Worm (Caenorhabditis elegans) whole organism, young adult: ENCODE measurements around the gene ngn-1.

Source experiments
- B0035.1 ChIP-seq: sonication (generic microtip); optimal IDR thresholded peaks from 2 replicates; lab custom pipeline; 2016; ENCODE audit warnings: missing genetic modification characterization, mild to moderate bottlenecking, missing compliant biosample characterization, missing genotype, missing genetic modification reagents
- C17E4.6 ChIP-seq: fragments of 200-800 bp; sonication (Bioruptor generic); IDR thresholded peaks from 2 replicates; pipeline ENCODE4 v1.3.6; 2022; ENCODE audit warnings: missing genetic modification reagents, missing genetic modification characterization, missing compliant biosample characterization
- F52B5.7 ChIP-seq: sonication (generic microtip); optimal IDR thresholded peaks from 2 replicates; lab custom pipeline; 2016; ENCODE audit warnings: mild to moderate bottlenecking, missing genetic modification characterization, missing compliant biosample characterization
- F55B11.4 ChIP-seq: sonication (generic microtip); optimal IDR thresholded peaks from 2 replicates; lab custom pipeline; 2016; ENCODE audit warnings: missing compliant biosample characterization, missing genetic modification characterization, borderline replicate concordance; ENCODE audit not compliant: insufficient read depth
- F57C9.4 ChIP-seq: sonication (generic microtip); optimal IDR thresholded peaks from 2 replicates; lab custom pipeline; 2017; ENCODE audit warnings: mild to moderate bottlenecking, missing genetic modification characterization, missing compliant biosample characterization
- T07F8.4 ChIP-seq: sonication (generic microtip); optimal IDR thresholded peaks from 2 replicates; lab custom pipeline; 2016; ENCODE audit warnings: mild to moderate bottlenecking, missing genetic modification characterization, moderate library complexity, missing compliant biosample characterization
- T26A5.8 ChIP-seq: sonication (generic microtip); optimal IDR thresholded peaks from 2 replicates; lab custom pipeline; 2016; ENCODE audit warnings: missing genetic modification characterization, missing compliant biosample characterization
- Y56A3A.18 ChIP-seq: fragments of 200-800 bp; sonication (Bioruptor generic); IDR thresholded peaks from 2 replicates; pipeline ENCODE4 v1.3.6; 2022; ENCODE audit warnings: missing genetic modification reagents, missing genetic modification characterization, missing compliant biosample characterization
- ZK185.1 ChIP-seq: sonication (generic microtip); optimal IDR thresholded peaks from 2 replicates; lab custom pipeline; 2016; ENCODE audit warnings: mild to moderate bottlenecking, missing genetic modification characterization, missing compliant biosample characterization; ENCODE audit not compliant: poor library complexity, severe bottlenecking
- aptf-3 ChIP-seq: fragments of 200-800 bp; sonication (Bioruptor generic); IDR thresholded peaks from 2 replicates; pipeline ENCODE4 v1.3.6; 2022; ENCODE audit warnings: missing genetic modification characterization, missing compliant biosample characterization
- atf-7 ChIP-seq: sonication (generic microtip); optimal IDR thresholded peaks from 2 replicates; lab custom pipeline; 2017; ENCODE audit warnings: mild to moderate bottlenecking, missing genetic modification characterization, missing compliant biosample characterization
- attf-6 ChIP-seq: fragments of 200-800 bp; sonication (Bioruptor generic); IDR thresholded peaks from 2 replicates; pipeline ENCODE4 v1.3.6; 2022; ENCODE audit warnings: missing genetic modification reagents, missing genetic modification characterization, missing compliant biosample characterization
- cebp-2 ChIP-seq: fragments of 200-800 bp; sonication (Bioruptor generic); IDR thresholded peaks from 2 replicates; pipeline ENCODE4 v1.3.6; 2022; ENCODE audit warnings: missing genetic modification characterization, missing compliant biosample characterization
- ceh-40 ChIP-seq: fragments of 200-800 bp; sonication (Bioruptor generic); IDR thresholded peaks from 2 replicates; pipeline ENCODE4 v1.3.6; 2022; ENCODE audit warnings: missing genetic modification characterization, missing compliant biosample characterization
- chd-7 ChIP-seq: sonication (generic microtip); optimal IDR thresholded peaks from 2 replicates; lab custom pipeline; 2016; ENCODE audit warnings: mild to moderate bottlenecking, missing genetic modification characterization, moderate library complexity, missing compliant biosample characterization
- die-1 ChIP-seq: sonication (generic microtip); optimal IDR thresholded peaks from 2 replicates; lab custom pipeline; 2016; ENCODE audit warnings: missing genotype, mild to moderate bottlenecking, missing genetic modification characterization, missing compliant biosample characterization
- dpl-1 ChIP-seq: fragments of 150-350 bp; optimal IDR thresholded peaks from 2 replicates; lab custom pipeline; 2014; ENCODE audit warnings: missing biosample characterization, missing genetic modification reagents, missing genetic modification characterization
- egl-18 ChIP-seq: fragments of 200-800 bp; sonication (Bioruptor generic); IDR thresholded peaks from 2 replicates; pipeline ENCODE4 v1.3.6; 2022; ENCODE audit warnings: missing genetic modification reagents, missing genetic modification characterization, missing compliant biosample characterization
- egl-44 ChIP-seq: fragments of 200-800 bp; sonication (Bioruptor generic); IDR thresholded peaks from 2 replicates; pipeline ENCODE4 v1.3.6; 2022; ENCODE audit warnings: missing genetic modification reagents, missing genetic modification characterization, missing compliant biosample characterization
- gei-17 ChIP-seq: fragments of 200-800 bp; sonication (Bioruptor generic); optimal IDR thresholded peaks from 2 replicates; lab custom pipeline; 2018; ENCODE audit warnings: mild to moderate bottlenecking, missing genetic modification characterization, missing compliant biosample characterization
- him-1 ChIP-seq: sonication (generic microtip); optimal IDR thresholded peaks from 2 replicates; lab custom pipeline; 2016; ENCODE audit warnings: missing genotype, missing genetic modification reagents, missing genetic modification characterization, missing compliant biosample characterization
- hlh-26 ChIP-seq: fragments of 200-800 bp; sonication (Bioruptor generic); conservative IDR thresholded peaks from 2 replicates; pipeline ENCODE4 v1.3.6; 2022; ENCODE audit warnings: missing genetic modification reagents, missing genetic modification characterization, missing compliant biosample characterization
- hsf-1 ChIP-seq: fragments of 200-800 bp; sonication (Bioruptor generic); IDR thresholded peaks from 2 replicates; pipeline ENCODE4 v1.3.6; 2022; ENCODE audit warnings: missing genetic modification reagents, missing genetic modification characterization, missing compliant biosample characterization
- let-607 ChIP-seq, 2 experiments: fragments of 200-800 bp in 1 of 2; sonication (Bioruptor generic) in 1 of 2; sonication (generic microtip) in 1 of 2; optimal IDR thresholded peaks; 2 replicates each; lab custom pipeline; 2016 to 2018; ENCODE audit warnings: mild to moderate bottlenecking in 2 of 2, missing compliant biosample characterization in 2 of 2, missing genetic modification characterization in 2 of 2, moderate library complexity in 2 of 2, missing genotype in 1 of 2
- lin-40 ChIP-seq: sonication (generic microtip); optimal IDR thresholded peaks from 2 replicates; lab custom pipeline; 2016; ENCODE audit warnings: missing genetic modification characterization, mild to moderate bottlenecking, missing compliant biosample characterization, missing genotype, missing genetic modification reagents
- lsy-27 ChIP-seq: sonication (generic microtip); optimal IDR thresholded peaks from 2 replicates; lab custom pipeline; 2017; ENCODE audit warnings: missing genetic modification characterization, mild to moderate bottlenecking, missing compliant biosample characterization, antibody characterized with exemption, missing genotype, borderline replicate concordance; ENCODE audit not compliant: insufficient read depth
- madf-8 ChIP-seq: fragments of 200-800 bp; sonication (Bioruptor generic); conservative IDR thresholded peaks from 2 replicates; pipeline ENCODE4 v1.3.6; 2022; ENCODE audit warnings: missing genetic modification reagents, missing genetic modification characterization, missing compliant biosample characterization
- mel-28 ChIP-seq: sonication (generic microtip); optimal IDR thresholded peaks from 2 replicates; lab custom pipeline; 2016; ENCODE audit warnings: borderline replicate concordance, mild to moderate bottlenecking, missing genetic modification characterization, missing compliant biosample characterization
- nfyb-1 ChIP-seq: fragments of 200-800 bp; sonication (Bioruptor generic); IDR thresholded peaks from 2 replicates; pipeline ENCODE4 v1.3.6; 2022; ENCODE audit warnings: missing genetic modification reagents, missing genetic modification characterization, missing compliant biosample characterization
- nhr-80 ChIP-seq: sonication (generic microtip); optimal IDR thresholded peaks from 2 replicates; lab custom pipeline; 2016; ENCODE audit warnings: missing genetic modification characterization, missing compliant biosample characterization
- nhr-90 ChIP-seq: sonication (generic microtip); optimal IDR thresholded peaks from 2 replicates; lab custom pipeline; 2016; ENCODE audit warnings: missing genotype, mild to moderate bottlenecking, missing genetic modification characterization, missing compliant biosample characterization
- rcor-1 ChIP-seq: fragments of 200-800 bp; sonication (Bioruptor generic); IDR thresholded peaks from 2 replicates; pipeline ENCODE4 v1.3.6; 2022; ENCODE audit warnings: missing genetic modification reagents, missing genetic modification characterization, missing compliant biosample characterization
- rpc-1 ChIP-seq, 2 experiments: fragments of 150-350 bp in 1 of 2; sonication (generic microtip) in 1 of 2; optimal IDR thresholded peaks; 2 replicates each; lab custom pipeline; 2014 to 2018; ENCODE audit warnings: missing biosample characterization in 1 of 2, missing genetic modification characterization in 1 of 2, missing genetic modification reagents in 1 of 2, missing genotype in 1 of 2
- snpc-1.1 ChIP-seq: sonication (generic microtip); optimal IDR thresholded peaks from 2 replicates; lab custom pipeline; 2017; ENCODE audit warnings: missing genetic modification characterization, mild to moderate bottlenecking, missing compliant biosample characterization, antibody characterized with exemption, moderate library complexity, missing genotype, missing genetic modification reagents; ENCODE audit not compliant: insufficient read depth
- snpc-3.4 ChIP-seq: sonication (generic microtip); optimal IDR thresholded peaks from 2 replicates; lab custom pipeline; 2017; ENCODE audit warnings: missing genetic modification characterization, mild to moderate bottlenecking, missing compliant biosample characterization, antibody characterized with exemption, moderate library complexity, missing genotype, missing genetic modification reagents
- somi-1 ChIP-seq: fragments of 200-800 bp; sonication (Bioruptor generic); optimal IDR thresholded peaks from 2 replicates; lab custom pipeline; 2018; ENCODE audit warnings: mild to moderate bottlenecking, missing genetic modification characterization, missing compliant biosample characterization
- tbx-9 ChIP-seq: sonication (generic microtip); optimal IDR thresholded peaks from 2 replicates; lab custom pipeline; 2016; ENCODE audit warnings: borderline replicate concordance, missing genetic modification characterization, inconsistent platforms, missing compliant biosample characterization
- tlf-1 ChIP-seq: fragments of 200-800 bp; sonication (Bioruptor generic); optimal IDR thresholded peaks from 2 replicates; lab custom pipeline; 2018; ENCODE audit warnings: mild to moderate bottlenecking, missing genetic modification characterization, missing compliant biosample characterization
- unc-130 ChIP-seq: sonication (generic microtip); optimal IDR thresholded peaks from 2 replicates; lab custom pipeline; 2016; ENCODE audit warnings: missing genetic modification reagents, missing genetic modification characterization, missing compliant biosample characterization
- unc-62 ChIP-seq: fragments of 150-350 bp; optimal IDR thresholded peaks from 2 replicates; lab custom pipeline; 2014; ENCODE audit warnings: missing biosample characterization, missing genetic modification reagents, missing genetic modification characterization
- ztf-25 ChIP-seq: fragments of 200-800 bp; sonication (Bioruptor generic); IDR thresholded peaks from 2 replicates; pipeline ENCODE4 v1.3.6; 2022; ENCODE audit warnings: missing genetic modification reagents, missing genetic modification characterization, missing compliant biosample characterization
- ztf-26 ChIP-seq: sonication (generic microtip); optimal IDR thresholded peaks from 2 replicates; lab custom pipeline; 2017; ENCODE audit warnings: missing genetic modification characterization, missing compliant biosample characterization
- ztf-6 ChIP-seq: fragments of 200-800 bp; sonication (Bioruptor generic); IDR thresholded peaks from 2 replicates; pipeline ENCODE4 v1.3.6; 2022; ENCODE audit warnings: missing genetic modification reagents, missing genetic modification characterization, missing compliant biosample characterization

Gene ngn-1

DNA sequence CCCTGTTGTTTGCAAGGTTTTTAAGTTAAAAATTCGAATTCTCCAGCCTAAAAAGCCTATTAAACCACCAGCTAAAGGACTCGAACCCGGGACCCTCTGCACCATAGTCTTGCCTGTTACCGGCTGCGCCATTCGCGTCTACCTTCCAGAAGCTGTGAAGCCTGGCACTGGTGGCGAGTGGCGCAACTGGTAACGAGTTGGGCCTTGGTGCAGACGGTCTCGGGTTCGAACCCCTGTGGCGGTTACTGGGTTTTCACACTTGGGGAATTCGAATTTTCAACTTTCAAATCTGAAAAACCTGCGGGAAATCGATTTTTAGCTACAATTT lies 25.2 kb downstream of the ngn-1 start (continued):
- TF ChIP-seq nhr-80 (tag; lab: Kevin White, UChicago), result no peak
- 0 out of 2 replicates have a peak, but pooled peaks have one; percentile 8 for TF ChIP-seq madf-8 (GFP tag; lab: Robert Waterston, UW)

DNA sequence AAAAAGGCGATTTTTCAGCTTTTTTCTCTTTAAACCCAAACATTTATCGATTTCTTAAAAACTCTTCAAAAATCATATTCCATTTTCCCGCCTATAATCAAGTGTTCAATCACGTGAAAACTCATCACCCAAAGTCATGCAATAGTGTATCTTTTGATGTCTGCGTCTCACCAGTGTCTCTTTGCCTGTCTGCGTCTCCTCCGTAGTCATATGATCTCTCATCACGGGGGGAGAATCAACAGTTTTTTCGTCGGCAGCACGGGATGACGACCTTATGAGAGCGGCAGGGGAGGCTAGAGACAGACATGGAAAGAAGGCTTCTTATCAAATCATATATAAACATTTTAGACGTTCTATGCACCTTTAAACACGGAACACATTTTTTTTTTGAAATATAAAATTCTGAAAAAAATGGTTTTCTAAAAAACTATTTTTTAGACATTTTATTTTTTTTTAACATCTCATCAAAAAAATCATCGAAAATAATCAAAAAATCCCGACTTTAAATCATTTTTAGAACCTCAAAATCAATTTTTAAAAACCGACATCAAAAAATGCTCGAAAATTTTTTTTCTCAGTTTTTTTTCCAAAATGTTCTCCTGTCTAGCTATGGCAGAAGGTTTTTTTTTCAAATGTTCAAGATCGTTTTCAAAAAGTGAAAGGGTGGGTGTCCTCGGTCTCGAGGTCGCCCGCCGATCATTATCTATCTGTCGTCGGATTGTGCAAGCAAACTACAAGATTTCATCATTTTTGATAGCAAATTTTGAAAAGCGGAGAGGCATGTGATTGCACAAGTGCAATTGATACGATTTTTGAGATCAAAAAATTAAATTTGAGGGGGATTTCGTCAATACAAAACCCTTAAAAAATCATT lies 25.8 kb downstream of the ngn-1 start:
- peak; percentile 77 for TF ChIP-seq mel-28 (tag; lab: Kevin White, UChicago)
- peak; percentile 97 for TF ChIP-seq lin-40 (tag; lab: Kevin White, UChicago)
- peak; percentile 73 for TF ChIP-seq hsf-1 (GFP tag; lab: Robert Waterston, UW)
- TF ChIP-seq ZK185.1 (tag; lab: Kevin White, UChicago), result peak; percentile 94
- no peak for TF ChIP-seq ztf-25 (GFP tag; lab: Robert Waterston, UW)
- peak; percentile 63; the same call in 1 of the 2 replicates for TF ChIP-seq ceh-40 (GFP tag; lab: Robert Waterston, UW)
- TF ChIP-seq nhr-90, result peak; percentile 89
- no peak for TF ChIP-seq T26A5.8 (tag; lab: Kevin White, UChicago)
- TF ChIP-seq snpc-1.1 (tag; lab: Kevin White, UChicago), result no peak
- TF ChIP-seq F52B5.7 (tag; lab: Kevin White, UChicago), result peak; percentile 92
- TF ChIP-seq T07F8.4 (tag; lab: Kevin White, UChicago), result peak; percentile 35
- peak; percentile 62 for TF ChIP-seq unc-62 (GFP tag; lab: Kevin White, UChicago)
- TF ChIP-seq rpc-1 (optimal IDR thresholded peaks at IDR 0.05; lab: Kevin White, UChicago), result no peak
- TF ChIP-seq rpc-1 (tag; optimal IDR thresholded peaks at IDR 0.05; lab: Kevin White, UChicago), result no peak
- TF ChIP-seq Y56A3A.18 (GFP tag; lab: Robert Waterston, UW), result peak; percentile 96
- peak; percentile 97 for TF ChIP-seq tlf-1 (GFP tag; lab: Kevin White, UChicago)
- no peak for TF ChIP-seq unc-130
- peak; percentile 79; the same call in 1 of the 2 replicates for TF ChIP-seq cebp-2
- TF ChIP-seq rcor-1 (GFP tag; lab: Robert Waterston, UW), result peak; percentile 88
- TF ChIP-seq atf-7 (tag; lab: Kevin White, UChicago), result peak; percentile 98
- TF ChIP-seq dpl-1 (GFP tag; lab: Kevin White, UChicago), result peak; percentile 8
- no peak for TF ChIP-seq tbx-9 (tag; lab: Kevin White, UChicago)
- TF ChIP-seq nfyb-1, result peak; percentile 97
- peak; percentile 62 for TF ChIP-seq attf-6 (GFP tag; lab: Robert Waterston, UW)
- no peak for TF ChIP-seq hlh-26 (GFP tag; lab: Robert Waterston, UW)
- no peak for TF ChIP-seq him-1 (tag; lab: Kevin White, UChicago)
- peak; percentile 84 for TF ChIP-seq egl-18
- TF ChIP-seq F57C9.4 (tag; lab: Kevin White, UChicago), result peak; percentile 75
- peak; percentile 91 for TF ChIP-seq B0035.1 (tag; lab: Kevin White, UChicago)
- peak; percentile 98 for TF ChIP-seq chd-7 (tag; lab: Kevin White, UChicago)
- no peak for TF ChIP-seq snpc-3.4
- TF ChIP-seq aptf-3 (GFP tag; lab: Robert Waterston, UW), result 0 out of 2 replicates have a peak, but pooled peaks have one; percentile 27
- peak; percentile 92 for TF ChIP-seq C17E4.6 (GFP tag; lab: Robert Waterston, UW)
- no peak for TF ChIP-seq F55B11.4 (tag; lab: Kevin White, UChicago)
- TF ChIP-seq let-607 (tag; optimal IDR thresholded peaks at IDR 0.05; lab: Kevin White, UChicago), result peak; percentile 78 to 93
- no peak for TF ChIP-seq lsy-27 (tag; lab: Kevin White, UChicago)
- TF ChIP-seq egl-44 (GFP tag; lab: Robert Waterston, UW), result peak; percentile 93
- TF ChIP-seq ztf-26 (tag; lab: Kevin White, UChicago), result peak; percentile 97
- peak; percentile 96 for TF ChIP-seq nhr-80 (tag; lab: Kevin White, UChicago)
- TF ChIP-seq somi-1 (GFP tag; lab: Kevin White, UChicago), result peak; percentile 99
- peak; percentile 74; the same call in 1 of the 2 replicates for TF ChIP-seq ztf-6 (GFP tag; lab: Robert Waterston, UW)
- peak; percentile 88 for TF ChIP-seq gei-17 (GFP tag; lab: Kevin White, UChicago)
- TF ChIP-seq die-1 (tag; lab: Kevin White, UChicago), result peak; percentile 70
